Worm (Caenorhabditis elegans) whole organism, late embryonic: ENCODE data around the gene slc-28.1.

Source experiments
- K02D7.2 ChIP-seq: sonication (generic microtip); optimal IDR thresholded peaks from 2 replicates; lab custom pipeline; 2017; ENCODE audit warnings: mild to moderate bottlenecking, missing genetic modification characterization, missing compliant biosample characterization
- ceh-18 ChIP-seq: sonication (generic microtip); optimal IDR thresholded peaks from 2 replicates; lab custom pipeline; 2016; ENCODE audit warnings: missing genetic modification characterization, missing compliant biosample characterization
- ceh-30 ChIP-seq: fragments of 150-350 bp; optimal IDR thresholded peaks from 2 replicates; lab custom pipeline; 2014; ENCODE audit warnings: missing biosample characterization, missing genetic modification characterization
- nhr-11 ChIP-seq: fragments of 150-350 bp; optimal IDR thresholded peaks from 2 replicates; lab custom pipeline; 2014; ENCODE audit warnings: missing biosample characterization, missing genetic modification characterization
- pag-3 ChIP-seq: sonication (generic microtip); optimal IDR thresholded peaks from 2 replicates; lab custom pipeline; 2016; ENCODE audit warnings: missing compliant biosample characterization, missing genetic modification characterization, borderline replicate concordance
- pha-4 ChIP-seq: fragments of 150-350 bp; optimal IDR thresholded peaks from 2 replicates; lab custom pipeline; 2018; ENCODE audit warnings: missing biosample characterization, missing genetic modification reagents, missing genetic modification characterization
- pqm-1 ChIP-seq: sonication (generic microtip); optimal IDR thresholded peaks from 2 replicates; lab custom pipeline; 2016; ENCODE audit warnings: missing genetic modification characterization, missing compliant biosample characterization
- sox-4 ChIP-seq: sonication (generic microtip); optimal IDR thresholded peaks from 2 replicates; lab custom pipeline; 2017; ENCODE audit warnings: mild to moderate bottlenecking, missing genetic modification characterization, inconsistent platforms, missing compliant biosample characterization
- tbx-7 ChIP-seq: sonication (generic microtip); optimal IDR thresholded peaks from 2 replicates; lab custom pipeline; 2016; ENCODE audit warnings: missing genotype, missing genetic modification characterization, missing compliant biosample characterization
- ttx-3 ChIP-seq: sonication (generic microtip); optimal IDR thresholded peaks from 2 replicates; lab custom pipeline; 2016; ENCODE audit warnings: missing genetic modification reagents, missing genetic modification characterization, missing compliant biosample characterization
- unc-86 ChIP-seq: sonication (generic microtip); optimal IDR thresholded peaks from 2 replicates; lab custom pipeline; 2016; ENCODE audit warnings: missing genetic modification characterization, missing compliant biosample characterization

DNA sequence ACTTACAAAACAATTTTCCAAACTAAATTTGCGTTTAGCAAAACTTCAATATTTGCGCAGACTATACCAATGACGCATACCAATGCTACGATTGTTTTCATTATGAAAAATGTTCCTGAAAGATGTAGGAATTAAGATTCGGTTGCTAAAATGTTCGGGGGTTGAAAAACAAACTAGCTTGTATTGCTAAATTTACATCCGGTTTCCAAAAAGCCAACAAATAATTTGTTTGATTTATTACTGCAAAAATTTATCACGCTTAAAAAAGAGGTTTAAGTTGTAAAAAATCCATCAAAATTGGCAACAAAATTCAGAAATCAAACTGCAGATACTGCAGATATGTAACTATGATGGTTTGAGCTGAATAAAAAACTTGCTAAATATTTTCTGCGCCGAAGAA lies 16.7 kb downstream of the slc-28.1 start, which contains the start of gene srbc-30:
- no peak for TF ChIP-seq ceh-30 (tag; lab: Kevin White, UChicago)
- TF ChIP-seq pag-3 (tag; lab: Kevin White, UChicago) = no peak
- TF ChIP-seq unc-86 (tag; lab: Kevin White, UChicago) = no peak
- no peak for TF ChIP-seq K02D7.2 (tag; lab: Kevin White, UChicago)
- no peak for TF ChIP-seq ceh-18
- no peak for TF ChIP-seq sox-4 (tag; lab: Kevin White, UChicago)
- no peak for TF ChIP-seq tbx-7 (tag; lab: Kevin White, UChicago)
- TF ChIP-seq pha-4 (tag; lab: Kevin White, UChicago) = no peak
- no peak for TF ChIP-seq nhr-11 (tag; lab: Kevin White, UChicago)
- TF ChIP-seq ttx-3 = no peak
- TF ChIP-seq pqm-1 (tag; lab: Kevin White, UChicago) = no peak
